Fruit fly (Drosophila melanogaster) whole organism, embryonic: ENCODE data around the gene NetB.
A peak's percentile ranks its signal among the peaks of the same experiment; 100 is the strongest.

Experiments
- CG11456 ChIP-seq: fragments of 200-800 bp; sonication (Bioruptor generic); IDR thresholded peaks from 3 replicates; pipeline ENCODE4 v1.3.6; 2022; ENCODE audit warnings: missing biosample characterization, missing genetic modification characterization
- CG12299 ChIP-seq: fragments of 200-800 bp; sonication (Bioruptor generic); optimal IDR thresholded peaks from 2 replicates; lab custom pipeline; 2018; ENCODE audit warnings: missing biosample characterization, mild to moderate bottlenecking, missing genetic modification characterization
- CG13296 ChIP-seq: fragments of 200-800 bp; sonication (Bioruptor generic); optimal IDR thresholded peaks from 3 replicates; lab custom pipeline; 2018; ENCODE audit warnings: missing biosample characterization, mild to moderate bottlenecking, missing genetic modification characterization
- CG15073 ChIP-seq: fragments of 200-800 bp; sonication (Bioruptor generic); optimal IDR thresholded peaks from 2 replicates; lab custom pipeline; 2016; ENCODE audit warnings: missing biosample characterization, missing genetic modification characterization
- CG15601 ChIP-seq: fragments of 200-800 bp; sonication (Bioruptor generic); optimal IDR thresholded peaks from 3 replicates; lab custom pipeline; 2019; ENCODE audit warnings: missing biosample characterization, mild to moderate bottlenecking, missing genetic modification characterization, moderate library complexity
- CG17328 ChIP-seq: fragments of 200-800 bp; sonication (Bioruptor generic); IDR thresholded peaks from 2 replicates; pipeline ENCODE4 v1.3.6; 2022; ENCODE audit warnings: missing biosample characterization, missing genetic modification characterization
- CG17385 ChIP-seq: fragments of 200-800 bp; sonication (Bioruptor generic); optimal IDR thresholded peaks from 3 replicates; lab custom pipeline; 2018; ENCODE audit warnings: missing biosample characterization, mild to moderate bottlenecking, missing genetic modification characterization
- CG18764 ChIP-seq: fragments of 200-800 bp; sonication (Bioruptor generic); optimal IDR thresholded peaks from 3 replicates; lab custom pipeline; 2016; ENCODE audit warnings: missing biosample characterization, missing genetic modification characterization
- CG2120 ChIP-seq: fragments of 200-800 bp; sonication (Bioruptor generic); optimal IDR thresholded peaks from 3 replicates; lab custom pipeline; 2016; ENCODE audit warnings: missing biosample characterization, missing genetic modification characterization
- CG32767 ChIP-seq: fragments of 200-800 bp; sonication (Bioruptor generic); IDR thresholded peaks from 2 replicates; pipeline ENCODE4 v1.3.6; 2022; ENCODE audit warnings: missing biosample characterization, missing genetic modification characterization
- CG33213 ChIP-seq: fragments of 200-800 bp; sonication (Bioruptor generic); optimal IDR thresholded peaks from 3 replicates; lab custom pipeline; 2016; ENCODE audit warnings: missing biosample characterization, missing genetic modification characterization
- CG3726 ChIP-seq: fragments of 200-800 bp; sonication (Bioruptor generic); IDR thresholded peaks from 3 replicates; pipeline ENCODE4, ENCODE4 v1.3.6; 2022; ENCODE audit warnings: missing biosample characterization, missing genetic modification characterization
- CG42726 ChIP-seq: fragments of 200-800 bp; sonication (Bioruptor generic); IDR thresholded peaks from 2 replicates; pipeline ENCODE4 v1.3.6; 2022; ENCODE audit warnings: missing biosample characterization, missing genetic modification characterization; ENCODE audit not compliant: partially characterized antibody
- CG5953 ChIP-seq: fragments of 200-800 bp; sonication (Bioruptor generic); IDR thresholded peaks from 2 replicates; pipeline ENCODE4 v1.3.6; 2022; ENCODE audit warnings: missing biosample characterization, missing genetic modification characterization
- CG7372 ChIP-seq: fragments of 200-800 bp; sonication (Bioruptor generic); IDR thresholded peaks from 2 replicates; pipeline ENCODE4 v1.3.6; 2022; ENCODE audit warnings: missing biosample characterization, missing genetic modification characterization
- CG8388 ChIP-seq: fragments of 200-800 bp; sonication (Bioruptor generic); optimal IDR thresholded peaks from 2 replicates; lab custom pipeline; 2019; ENCODE audit warnings: missing biosample characterization, mild to moderate bottlenecking, missing genetic modification characterization, moderate library complexity
- CG8924 ChIP-seq: fragments of 200-800 bp; optimal IDR thresholded peaks from 3 replicates; lab custom pipeline; 2019; ENCODE audit warnings: missing biosample characterization, mild to moderate bottlenecking, missing genetic modification characterization, moderate library complexity
- Jarid2 ChIP-seq: fragments of 200-800 bp; sonication (Bioruptor generic); optimal IDR thresholded peaks from 3 replicates; lab custom pipeline; 2017; ENCODE audit warnings: mild to moderate bottlenecking, missing biosample characterization, missing genetic modification reagents, missing genetic modification characterization
- Lhr ChIP-seq: fragments of 200-800 bp; sonication (Bioruptor generic); optimal IDR thresholded peaks from 3 replicates; lab custom pipeline; 2017; ENCODE audit warnings: mild to moderate bottlenecking, missing biosample characterization, missing genetic modification reagents, missing genetic modification characterization
- Mes4 ChIP-seq: fragments of 200-800 bp; sonication (Bioruptor generic); optimal IDR thresholded peaks from 2 replicates; lab custom pipeline; 2016; ENCODE audit warnings: missing biosample characterization, missing genetic modification characterization
- Myb ChIP-seq: fragments of 200-800 bp; sonication (Bioruptor generic); optimal IDR thresholded peaks from 2 replicates; lab custom pipeline; 2016; ENCODE audit warnings: missing biosample characterization, missing genetic modification characterization
- NC2α ChIP-seq: fragments of 200-800 bp; sonication (Bioruptor generic); optimal IDR thresholded peaks from 2 replicates; lab custom pipeline; 2016; ENCODE audit warnings: missing biosample characterization, missing genetic modification characterization
- Optix ChIP-seq: fragments of 200-800 bp; sonication (Bioruptor generic); IDR thresholded peaks from 3 replicates; pipeline ENCODE4 v1.3.6; 2022; ENCODE audit warnings: missing biosample characterization, missing genetic modification characterization
- Tbp ChIP-seq: fragments of >200 bp; optimal IDR thresholded peaks from 2 replicates; lab custom pipeline; 2018; ENCODE audit warnings: missing biosample characterization, missing genetic modification characterization
- ase ChIP-seq: fragments of 200-800 bp; sonication (Bioruptor generic); IDR thresholded peaks from 3 replicates; pipeline ENCODE4 v1.3.6; 2022; ENCODE audit warnings: missing biosample characterization, missing genetic modification characterization
- ash1 ChIP-seq: fragments of 200-800 bp; sonication (Bioruptor generic); optimal IDR thresholded peaks from 2 replicates; lab custom pipeline; 2018; ENCODE audit warnings: missing biosample characterization, mild to moderate bottlenecking, missing genetic modification characterization
- az2 ChIP-seq: fragments of 200-800 bp; sonication (Bioruptor generic); optimal IDR thresholded peaks from 3 replicates; lab custom pipeline; 2016; ENCODE audit warnings: missing biosample characterization, missing genetic modification characterization
- bbx ChIP-seq: fragments of 200-800 bp; sonication (Bioruptor generic); IDR thresholded peaks from 2 replicates; pipeline ENCODE4 v1.3.6; 2022; ENCODE audit warnings: missing biosample characterization, missing genetic modification characterization; ENCODE audit not compliant: partially characterized antibody
- bowl ChIP-seq: fragments of 200-800 bp; sonication (Bioruptor generic); IDR thresholded peaks from 2 replicates; pipeline ENCODE4 v1.3.6; 2022; ENCODE audit warnings: missing biosample characterization, missing genetic modification characterization
- chif ChIP-seq, 2 experiments: fragments of 200-800 bp; sonication (Bioruptor generic); optimal IDR thresholded peaks; 3 replicates each; lab custom pipeline; 2016; ENCODE audit warnings: missing biosample characterization in 2 of 2, missing genetic modification characterization in 2 of 2
- fd96Cb ChIP-seq: fragments of 200-800 bp; sonication (Bioruptor generic); optimal IDR thresholded peaks from 2 replicates; lab custom pipeline; 2018; ENCODE audit warnings: missing biosample characterization, mild to moderate bottlenecking, missing genetic modification characterization, moderate library complexity
- gcm2 ChIP-seq: fragments of 200-800 bp; sonication (Bioruptor generic); optimal IDR thresholded peaks from 2 replicates; lab custom pipeline; 2016; ENCODE audit warnings: missing biosample characterization, missing genetic modification characterization
- gsb ChIP-seq: fragments of 200-800 bp; sonication (Bioruptor generic); IDR thresholded peaks from 2 replicates; pipeline ENCODE4 v1.3.6; 2022; ENCODE audit warnings: missing biosample characterization, missing genetic modification characterization
- h ChIP-seq: fragments of >200 bp; optimal IDR thresholded peaks from 2 replicates; lab custom pipeline; 2017
- jing ChIP-seq: fragments of 200-800 bp; sonication (Bioruptor generic); optimal IDR thresholded peaks from 2 replicates; lab custom pipeline; 2018; ENCODE audit warnings: missing biosample characterization, mild to moderate bottlenecking, missing genetic modification characterization
- lbe ChIP-seq: fragments of 200-800 bp; sonication (Bioruptor generic); optimal IDR thresholded peaks from 2 replicates; lab custom pipeline; 2016; ENCODE audit warnings: missing biosample characterization, mild to moderate bottlenecking, missing genetic modification characterization
- lov ChIP-seq, 2 experiments: fragments of 200-800 bp in 1 of 2; fragments of >200 bp in 1 of 2; sonication (Bioruptor generic) in 1 of 2; IDR thresholded peaks in 1 of 2; optimal IDR thresholded peaks in 1 of 2; 2 replicates in 1 of 2; 3 replicates in 1 of 2; pipeline versions ENCODE4 v1.3.6 to Lab custom; 2017 to 2022; ENCODE audit warnings: missing biosample characterization in 1 of 2, missing genetic modification characterization in 1 of 2
- nmo ChIP-seq: fragments of 200-800 bp; sonication (Bioruptor generic); optimal IDR thresholded peaks from 2 replicates; lab custom pipeline; 2018; ENCODE audit warnings: missing biosample characterization, mild to moderate bottlenecking, missing genetic modification characterization, moderate library complexity
- pzg ChIP-seq: fragments of 200-800 bp; sonication (Bioruptor generic); optimal IDR thresholded peaks from 3 replicates; lab custom pipeline; 2018; ENCODE audit warnings: missing biosample characterization, mild to moderate bottlenecking, missing genetic modification characterization, moderate library complexity
- ranshi ChIP-seq: fragments of 200-800 bp; sonication (Bioruptor generic); IDR thresholded peaks from 2 replicates; pipeline ENCODE4 v1.3.6; 2022; ENCODE audit warnings: missing biosample characterization, missing genetic modification characterization
- row ChIP-seq: fragments of 200-800 bp; sonication (Bioruptor generic); IDR thresholded peaks from 3 replicates; pipeline ENCODE4 v1.3.6; 2022; ENCODE audit warnings: missing biosample characterization, missing genetic modification characterization
- sc ChIP-seq, 3 experiments: fragments of >200 bp in 2 of 3; fragments of 200-800 bp in 1 of 3; sonication (Bioruptor generic) in 1 of 3; optimal IDR thresholded peaks; 2 replicates in 2 of 3; 3 replicates in 1 of 3; lab custom pipeline; 2017; ENCODE audit warnings: mild to moderate bottlenecking in 1 of 3, missing biosample characterization in 1 of 3, missing genetic modification characterization in 1 of 3, missing genetic modification reagents in 1 of 3
- slp2 ChIP-seq: fragments of 200-800 bp; sonication (Bioruptor generic); optimal IDR thresholded peaks from 2 replicates; lab custom pipeline; 2016; ENCODE audit warnings: missing biosample characterization, missing genetic modification characterization
- stc ChIP-seq: fragments of 200-800 bp; sonication (Bioruptor generic); IDR thresholded peaks from 2 replicates; pipeline ENCODE4 v1.3.6; 2022; ENCODE audit warnings: missing biosample characterization, missing genetic modification characterization
- tin ChIP-seq: fragments of 200-800 bp; sonication (Bioruptor generic); optimal IDR thresholded peaks from 3 replicates; lab custom pipeline; 2016; ENCODE audit warnings: missing biosample characterization, missing genetic modification characterization
- tio ChIP-seq: fragments of 200-800 bp; sonication (Bioruptor generic); optimal IDR thresholded peaks from 2 replicates; lab custom pipeline; 2017; ENCODE audit warnings: missing biosample characterization, missing genetic modification characterization, inconsistent platforms
- unpg ChIP-seq: fragments of 200-800 bp; sonication (Bioruptor generic); optimal IDR thresholded peaks from 3 replicates; lab custom pipeline; 2018; ENCODE audit warnings: missing biosample characterization, mild to moderate bottlenecking, missing genetic modification characterization, moderate library complexity
- vnd ChIP-seq: fragments of 200-800 bp; sonication (Bioruptor generic); IDR thresholded peaks from 3 replicates; pipeline ENCODE4 v1.3.6; 2022; ENCODE audit warnings: missing biosample characterization, missing genetic modification characterization; ENCODE audit not compliant: partially characterized antibody
- wdn ChIP-seq: fragments of 200-800 bp; sonication (Bioruptor generic); IDR thresholded peaks from 2 replicates; pipeline ENCODE4 v1.3.6; 2022; ENCODE audit warnings: missing biosample characterization, missing genetic modification characterization
- yki ChIP-seq: fragments of >200 bp; optimal IDR thresholded peaks from 3 replicates; lab custom pipeline; 2018
- zen2 ChIP-seq: fragments of 200-800 bp; sonication (Bioruptor generic); IDR thresholded peaks from 3 replicates; pipeline ENCODE4 v1.3.6; 2022; ENCODE audit warnings: missing biosample characterization, missing genetic modification characterization; ENCODE audit not compliant: partially characterized antibody

NetB gene

dm6 chrX:14765737-14766253 lies 16.6 kb upstream of the NetB start, which contains the start of gene CG15890 (continued):
- TF ChIP-seq CG12299 (tag; lab: Kevin White, UChicago) (no peak), stc (GFP tag; lab: Robert Waterston, UW) (0 out of 2 replicates have a peak, but pooled peaks have one; percentile 11), Tbp (GFP tag; lab: Kevin White, UChicago) (no peak), nmo (peak; percentile 72), NC2α (no peak), CG32767 (GFP tag; lab: Robert Waterston, UW) (no peak), CG11456 (GFP tag; lab: Robert Waterston, UW) (no peak), Optix (GFP tag; lab: Robert Waterston, UW) (no peak), CG15601 (tag; lab: Kevin White, UChicago) (peak; percentile 14), fd96Cb (tag; lab: Kevin White, UChicago) (peak; percentile 61), ash1 (GFP tag; lab: Kevin White, UChicago) (no peak), CG8388 (GFP tag; lab: Kevin White, UChicago) (peak; percentile 65), lbe (GFP tag; lab: Kevin White, UChicago) (no peak), CG17385 (GFP tag; lab: Kevin White, UChicago) (peak; percentile 57), h (lab: Kevin White, UChicago) (no peak), CG15073 (GFP tag; lab: Kevin White, UChicago) (no peak), CG3726 (GFP tag; lab: Robert Waterston, UW) (no peak), CG33213 (no peak), tio (GFP tag; lab: Kevin White, UChicago) (peak; percentile 39), CG42726 (no peak), Mes4 (GFP tag; lab: Kevin White, UChicago) (peak; percentile 46), jing (GFP tag; lab: Kevin White, UChicago) (peak; percentile 44), CG2120 (GFP tag; lab: Kevin White, UChicago) (peak; percentile 51), gcm2 (GFP tag; lab: Kevin White, UChicago) (peak; percentile 13), sc (optimal IDR thresholded peaks at IDR 0.05; lab: Kevin White, UChicago) (no peak), sc (GFP tag; optimal IDR thresholded peaks at IDR 0.05; lab: Kevin White, UChicago) (peak; percentile 56), tin (GFP tag; lab: Kevin White, UChicago) (peak; percentile 35), row (peak; percentile 66), CG17328 (no peak), CG18764 (GFP tag; lab: Kevin White, UChicago) (no peak), bbx (GFP tag; lab: Robert Waterston, UW) (no peak), lov (optimal IDR thresholded peaks at IDR 0.05; lab: Kevin White, UChicago) (no peak), lov (GFP tag; IDR thresholded peaks at IDR 0.05; lab: Robert Waterston, UW) (no peak), ranshi (GFP tag; lab: Robert Waterston, UW) (peak; percentile 8; the same call in 1 of the 2 replicates), unpg (GFP tag; lab: Kevin White, UChicago) (peak; percentile 47), Lhr (peak; percentile 12), CG7372 (peak; percentile 18; the same call in 1 of the 2 replicates), CG5953 (GFP tag; lab: Robert Waterston, UW) (no peak), bowl (GFP tag; lab: Robert Waterston, UW) (no peak), chif (GFP tag; optimal IDR thresholded peaks at IDR 0.05; lab: Kevin White, UChicago) (peak; percentile 28 to 38), wdn (GFP tag; lab: Robert Waterston, UW) (no peak), CG8924 (peak; percentile 75), vnd (no peak), zen2 (GFP tag; lab: Robert Waterston, UW) (no peak), Myb (no peak), gsb (GFP tag; lab: Robert Waterston, UW) (no peak), CG13296 (peak; percentile 43), yki (no peak), pzg (GFP tag; lab: Kevin White, UChicago) (no peak), slp2 (GFP tag; lab: Kevin White, UChicago) (no peak), az2 (GFP tag; lab: Kevin White, UChicago) (peak; percentile 68), Jarid2 (GFP tag; lab: Kevin White, UChicago) (peak; percentile 11), ase (GFP tag; lab: Robert Waterston, UW) (no peak)
